Worm (Caenorhabditis elegans): ENCODE data around the gene ttr-2.

DNA sequence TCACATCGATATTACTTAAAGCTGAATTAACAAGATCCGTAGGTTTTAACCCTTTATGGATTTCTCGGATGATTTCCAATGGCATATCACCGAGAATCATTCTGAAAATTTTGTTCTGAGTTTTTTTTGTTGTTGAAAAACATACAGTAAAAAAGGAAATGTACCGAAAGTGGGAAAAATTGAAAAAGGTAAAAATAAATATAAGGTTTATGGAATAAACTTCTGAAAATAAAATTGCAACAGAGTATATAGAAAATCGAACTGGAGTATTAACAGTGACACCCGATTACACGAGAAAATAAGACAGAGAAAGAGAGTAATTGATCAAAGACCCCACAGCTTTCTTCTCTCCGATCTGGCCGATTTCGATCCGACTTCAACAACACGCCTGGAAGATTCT is 24.3 kb downstream of the ttr-2 start, which contains the start of gene K03H1.11:
- TF ChIP-seq ceh-45 (GFP tag; IDR thresholded peaks at IDR 0.05): no peak
- TF ChIP-seq ref-2 (tag; optimal IDR thresholded peaks at IDR 0.05): no peak
- no peak for TF ChIP-seq pha-4 (tag; optimal IDR thresholded peaks at IDR 0.05)
- TF ChIP-seq ceh-14 (tag; optimal IDR thresholded peaks at IDR 0.05): no peak

Measured in whole organism, late embryonic.